Fruit fly (Drosophila melanogaster) whole organism, embryonic: ENCODE results near the gene mAcon1.

Experiments
- Blimp-1 ChIP-seq: fragments of 200-800 bp; sonication (Bioruptor generic); optimal IDR thresholded peaks from 3 replicates; lab custom pipeline; 2018; ENCODE audit warnings: missing biosample characterization, missing genetic modification characterization, mild to moderate bottlenecking, moderate library complexity, missing genetic modification reagents
- BtbVII ChIP-seq: fragments of 200-800 bp; sonication (Bioruptor generic); optimal IDR thresholded peaks from 3 replicates; lab custom pipeline; 2017; ENCODE audit warnings: missing biosample characterization, mild to moderate bottlenecking, missing genetic modification characterization
- CG12104 ChIP-seq: fragments of 200-800 bp; sonication (Bioruptor generic); optimal IDR thresholded peaks from 3 replicates; lab custom pipeline; 2016; ENCODE audit warnings: missing biosample characterization, missing genetic modification characterization
- CG12769 ChIP-seq: fragments of 200-800 bp; sonication (Bioruptor generic); optimal IDR thresholded peaks from 2 replicates; lab custom pipeline; 2019; ENCODE audit warnings: missing biosample characterization, mild to moderate bottlenecking, missing genetic modification characterization, moderate library complexity
- CG17328 ChIP-seq: fragments of 200-800 bp; sonication (Bioruptor generic); IDR thresholded peaks from 2 replicates; pipeline ENCODE4 v1.3.6; 2022; ENCODE audit warnings: missing biosample characterization, missing genetic modification characterization
- CG17568 ChIP-seq: fragments of 200-800 bp; sonication (Bioruptor generic); optimal IDR thresholded peaks from 2 replicates; lab custom pipeline; 2018; ENCODE audit warnings: missing biosample characterization, mild to moderate bottlenecking, missing genetic modification characterization, moderate library complexity
- CG17802 ChIP-seq: fragments of 200-800 bp; sonication (Bioruptor generic); optimal IDR thresholded peaks from 2 replicates; lab custom pipeline; 2018; ENCODE audit warnings: missing biosample characterization, mild to moderate bottlenecking, missing genetic modification characterization, moderate library complexity
- CG2199 ChIP-seq: fragments of 200-800 bp; sonication (Bioruptor generic); IDR thresholded peaks from 3 replicates; pipeline ENCODE4 v1.3.6; 2022; ENCODE audit warnings: missing biosample characterization, missing genetic modification characterization
- CG2678 ChIP-seq: fragments of 200-800 bp; sonication (Bioruptor generic); optimal IDR thresholded peaks from 3 replicates; lab custom pipeline; 2019; ENCODE audit warnings: missing biosample characterization, mild to moderate bottlenecking, missing genetic modification characterization, moderate library complexity
- CG32532 ChIP-seq: fragments of 200-800 bp; sonication (Bioruptor generic); IDR thresholded peaks from 2 replicates; pipeline ENCODE4 v1.3.6; 2022; ENCODE audit warnings: missing biosample characterization, missing genetic modification characterization
- CG33213 ChIP-seq: fragments of 200-800 bp; sonication (Bioruptor generic); optimal IDR thresholded peaks from 3 replicates; lab custom pipeline; 2016; ENCODE audit warnings: missing biosample characterization, missing genetic modification characterization
- CG33557 ChIP-seq: fragments of 200-800 bp; sonication (Bioruptor generic); optimal IDR thresholded peaks from 2 replicates; lab custom pipeline; 2019; ENCODE audit warnings: missing biosample characterization, mild to moderate bottlenecking, missing genetic modification characterization, moderate library complexity
- CG4282 ChIP-seq: fragments of 200-800 bp; sonication (Bioruptor generic); optimal IDR thresholded peaks from 2 replicates; lab custom pipeline; 2016; ENCODE audit warnings: missing biosample characterization, missing genetic modification characterization
- CG5180 ChIP-seq: fragments of 200-800 bp; sonication (Bioruptor generic); optimal IDR thresholded peaks from 3 replicates; lab custom pipeline; 2017; ENCODE audit warnings: missing biosample characterization, missing genetic modification characterization, mild to moderate bottlenecking, moderate library complexity, missing genetic modification reagents
- CG7372 ChIP-seq: fragments of 200-800 bp; sonication (Bioruptor generic); IDR thresholded peaks from 2 replicates; pipeline ENCODE4 v1.3.6; 2022; ENCODE audit warnings: missing biosample characterization, missing genetic modification characterization
- CG7987 ChIP-seq: fragments of 200-800 bp; sonication (Bioruptor generic); optimal IDR thresholded peaks from 2 replicates; lab custom pipeline; 2018; ENCODE audit warnings: missing biosample characterization, mild to moderate bottlenecking, missing genetic modification characterization, moderate library complexity
- CG8388 ChIP-seq: fragments of 200-800 bp; sonication (Bioruptor generic); optimal IDR thresholded peaks from 2 replicates; lab custom pipeline; 2019; ENCODE audit warnings: missing biosample characterization, mild to moderate bottlenecking, missing genetic modification characterization, moderate library complexity
- Dbx ChIP-seq: fragments of 200-800 bp; sonication (Bioruptor generic); IDR thresholded peaks from 3 replicates; pipeline ENCODE4 v1.3.6; 2022; ENCODE audit warnings: missing biosample characterization, missing genetic modification characterization
- Dref ChIP-seq: fragments of 200-800 bp; sonication (Bioruptor generic); IDR thresholded peaks from 2 replicates; pipeline ENCODE4 v1.3.6; 2022; ENCODE audit warnings: missing biosample characterization, missing genetic modification characterization
- E2f1 ChIP-seq: fragments of 200-800 bp; sonication (Bioruptor generic); IDR thresholded peaks from 2 replicates; pipeline ENCODE4 v1.3.6; 2022; ENCODE audit warnings: missing biosample characterization, missing genetic modification characterization
- E2f2 ChIP-seq: fragments of 200-800 bp; sonication (Bioruptor generic); IDR thresholded peaks from 2 replicates; pipeline ENCODE4 v1.3.6; 2022; ENCODE audit warnings: missing biosample characterization, missing genetic modification characterization
- HLH54F ChIP-seq: fragments of 200-800 bp; sonication (Bioruptor generic); optimal IDR thresholded peaks from 3 replicates; lab custom pipeline; 2016; ENCODE audit warnings: missing biosample characterization, missing genetic modification characterization
- Hr39 ChIP-seq: fragments of >200 bp; optimal IDR thresholded peaks from 2 replicates; lab custom pipeline; 2017
- Opbp ChIP-seq: fragments of 200-800 bp; sonication (Bioruptor generic); IDR thresholded peaks from 3 replicates; pipeline ENCODE4 v1.3.6; 2022; ENCODE audit warnings: missing biosample characterization, missing genetic modification characterization; ENCODE audit not compliant: partially characterized antibody
- Poxn ChIP-seq: fragments of 200-800 bp; sonication (Bioruptor generic); IDR thresholded peaks from 2 replicates; pipeline ENCODE4 v1.3.6; 2022; ENCODE audit warnings: missing biosample characterization, missing genetic modification characterization
- Ravus ChIP-seq: fragments of 200-800 bp; sonication (Bioruptor generic); IDR thresholded peaks from 2 replicates; pipeline ENCODE4 v1.3.6; 2022; ENCODE audit warnings: missing biosample characterization, missing genetic modification characterization
- Usf ChIP-seq: fragments of 200-800 bp; sonication (Bioruptor generic); optimal IDR thresholded peaks from 2 replicates; lab custom pipeline; 2017; ENCODE audit warnings: missing genotype, missing biosample characterization, missing genetic modification characterization
- ab ChIP-seq: fragments of 200-800 bp; sonication (Bioruptor generic); optimal IDR thresholded peaks from 2 replicates; lab custom pipeline; 2016; ENCODE audit warnings: missing biosample characterization, missing genetic modification characterization
- ara ChIP-seq: fragments of 200-800 bp; sonication (Bioruptor generic); IDR thresholded peaks from 2 replicates; pipeline ENCODE4 v1.3.6; 2022; ENCODE audit warnings: missing biosample characterization, missing genetic modification characterization
- cad ChIP-seq: fragments of >200 bp; optimal IDR thresholded peaks from 2 replicates; lab custom pipeline; 2017; ENCODE audit warnings: missing biosample characterization, missing genetic modification characterization
- chm ChIP-seq: fragments of 200-800 bp; sonication (Bioruptor generic); IDR thresholded peaks from 2 replicates; pipeline ENCODE4 v1.3.6; 2022; ENCODE audit warnings: missing biosample characterization, missing genetic modification characterization
- crp ChIP-seq, 2 experiments: fragments of 200-800 bp; sonication (Bioruptor generic); optimal IDR thresholded peaks; 2 replicates in 1 of 2; 3 replicates in 1 of 2; lab custom pipeline; 2017; ENCODE audit warnings: missing biosample characterization in 2 of 2, missing genetic modification characterization in 2 of 2, mild to moderate bottlenecking in 1 of 2, moderate library complexity in 1 of 2
- da ChIP-seq: fragments of 200-800 bp; sonication (Bioruptor generic); optimal IDR thresholded peaks from 2 replicates; lab custom pipeline; 2016; ENCODE audit warnings: missing biosample characterization, missing genetic modification characterization
- dan ChIP-seq: fragments of 200-800 bp; sonication (Bioruptor generic); IDR thresholded peaks from 2 replicates; pipeline ENCODE4 v1.3.6; 2022; ENCODE audit warnings: missing biosample characterization, missing genetic modification characterization
- disco-r ChIP-seq: fragments of 200-800 bp; sonication (Bioruptor generic); optimal IDR thresholded peaks from 2 replicates; lab custom pipeline; 2016; ENCODE audit warnings: missing biosample characterization, missing genetic modification characterization
- esg ChIP-seq: fragments of 200-800 bp; sonication (Bioruptor generic); conservative IDR thresholded peaks from 2 replicates; pipeline ENCODE4 v1.3.6; 2022; ENCODE audit warnings: missing biosample characterization, missing genetic modification characterization
- exex ChIP-seq: fragments of 200-800 bp; sonication (Bioruptor generic); optimal IDR thresholded peaks from 4 replicates; lab custom pipeline; 2018; ENCODE audit warnings: missing biosample characterization, mild to moderate bottlenecking, missing genetic modification characterization, moderate library complexity
- hb ChIP-seq: fragments of 200-800 bp; sonication (Bioruptor generic); IDR thresholded peaks from 3 replicates; pipeline ENCODE4 v1.3.6; 2022; ENCODE audit warnings: missing biosample characterization, missing genetic modification characterization; ENCODE audit not compliant: partially characterized antibody
- hbn ChIP-seq: fragments of 200-800 bp; sonication (Bioruptor generic); IDR thresholded peaks from 2 replicates; pipeline ENCODE4 v1.3.6; 2022; ENCODE audit warnings: missing biosample characterization, missing genetic modification characterization; ENCODE audit not compliant: partially characterized antibody
- kay ChIP-seq: fragments of 200-800 bp; sonication (Bioruptor generic); optimal IDR thresholded peaks from 2 replicates; lab custom pipeline; 2016; ENCODE audit warnings: missing biosample characterization, missing genetic modification characterization
- p53 ChIP-seq: fragments of 200-800 bp; sonication (Bioruptor generic); optimal IDR thresholded peaks from 2 replicates; lab custom pipeline; 2016; ENCODE audit warnings: missing biosample characterization, missing genetic modification characterization
- pita ChIP-seq: fragments of 200-800 bp; sonication (Bioruptor generic); optimal IDR thresholded peaks from 2 replicates; lab custom pipeline; 2017; ENCODE audit warnings: missing biosample characterization, mild to moderate bottlenecking, missing genetic modification characterization
- pnt ChIP-seq: fragments of 200-800 bp; sonication (Bioruptor generic); optimal IDR thresholded peaks from 3 replicates; lab custom pipeline; 2016; ENCODE audit warnings: missing biosample characterization, missing genetic modification characterization
- pum ChIP-seq: fragments of 200-800 bp; sonication (Bioruptor generic); optimal IDR thresholded peaks from 2 replicates; lab custom pipeline; 2016; ENCODE audit warnings: missing biosample characterization, missing genetic modification characterization
- repo ChIP-seq: fragments of 200-800 bp; sonication (Bioruptor generic); optimal IDR thresholded peaks from 2 replicates; lab custom pipeline; 2016; ENCODE audit warnings: missing biosample characterization, missing genetic modification characterization
- sug ChIP-seq: fragments of 200-800 bp; optimal IDR thresholded peaks from 2 replicates; lab custom pipeline; 2019; ENCODE audit warnings: missing biosample characterization, mild to moderate bottlenecking, missing genetic modification characterization, moderate library complexity
- tap ChIP-seq: fragments of 200-800 bp; optimal IDR thresholded peaks from 3 replicates; lab custom pipeline; 2019; ENCODE audit warnings: missing biosample characterization, mild to moderate bottlenecking, missing genetic modification characterization, moderate library complexity
- tup ChIP-seq: fragments of 200-800 bp; sonication (Bioruptor generic); optimal IDR thresholded peaks from 2 replicates; lab custom pipeline; 2016; ENCODE audit warnings: missing biosample characterization, mild to moderate bottlenecking, missing genetic modification characterization, moderate library complexity
- wdn ChIP-seq: fragments of 200-800 bp; sonication (Bioruptor generic); IDR thresholded peaks from 2 replicates; pipeline ENCODE4 v1.3.6; 2022; ENCODE audit warnings: missing biosample characterization, missing genetic modification characterization
- zfh1 ChIP-seq: fragments of 200-800 bp; sonication (Bioruptor generic); IDR thresholded peaks from 3 replicates; pipeline ENCODE4 v1.3.6; 2022; ENCODE audit warnings: missing biosample characterization, missing genetic modification characterization
- zfh2 ChIP-seq: fragments of 200-800 bp; sonication (Bioruptor generic); optimal IDR thresholded peaks from 2 replicates; lab custom pipeline; 2016; ENCODE audit warnings: missing biosample characterization, missing genetic modification characterization

mAcon1 gene

dm6 chr2L:21163311-21163842 is 5.0 kb upstream of the mAcon1 start, which contains the start of gene Noc2 (continued):
- peak; percentile 60 for TF ChIP-seq CG32532
- no peak for TF ChIP-seq CG33557 (GFP tag; lab: Kevin White, UChicago)
- TF ChIP-seq repo (GFP tag; lab: Kevin White, UChicago): no peak
- TF ChIP-seq chm: no peak
- no peak for TF ChIP-seq hbn (GFP tag; lab: Robert Waterston, UW)
- TF ChIP-seq CG17802 (tag; lab: Kevin White, UChicago): peak; percentile 27
- TF ChIP-seq CG7372: peak; percentile 33; the same call in 1 of the 2 replicates
- no peak for TF ChIP-seq kay (GFP tag; lab: Kevin White, UChicago)
- no peak for TF ChIP-seq tup (GFP tag; lab: Kevin White, UChicago)
- TF ChIP-seq Usf: peak; percentile 24
- TF ChIP-seq Dbx (GFP tag; lab: Robert Waterston, UW): 0 out of 3 replicates have a peak, but pooled peaks have one; percentile 44
- no peak for TF ChIP-seq ara (GFP tag; lab: Robert Waterston, UW)
- TF ChIP-seq hb (GFP tag; lab: Robert Waterston, UW): no peak
- TF ChIP-seq pita (GFP tag; lab: Kevin White, UChicago): no peak
- TF ChIP-seq CG17568 (GFP tag; lab: Kevin White, UChicago): no peak
- TF ChIP-seq esg (GFP tag; lab: Robert Waterston, UW): peak; percentile 43
- TF ChIP-seq tap (tag; lab: Kevin White, UChicago): no peak
- no peak for TF ChIP-seq CG7987 (GFP tag; lab: Kevin White, UChicago)
- no peak for TF ChIP-seq cad (GFP tag; lab: Kevin White, UChicago)
- TF ChIP-seq CG5180 (GFP tag; lab: Kevin White, UChicago): no peak
- TF ChIP-seq CG33213 (GFP tag; lab: Kevin White, UChicago): peak; percentile 45
- no peak for TF ChIP-seq CG4282 (GFP tag; lab: Kevin White, UChicago)
- 0 out of 2 replicates have a peak, but pooled peaks have one; percentile 24 for TF ChIP-seq CG17328
- peak; percentile 41; the same call in 1 of the 2 replicates for TF ChIP-seq E2f2 (GFP tag; lab: Robert Waterston, UW)
- peak; percentile 50 for TF ChIP-seq Dref (GFP tag; lab: Robert Waterston, UW)
- TF ChIP-seq E2f1 (GFP tag; lab: Robert Waterston, UW): peak; percentile 51
- peak; percentile 48 for TF ChIP-seq zfh2 (GFP tag; lab: Kevin White, UChicago)
- TF ChIP-seq CG12769 (tag; lab: Kevin White, UChicago): peak; percentile 6
- TF ChIP-seq CG2678 (tag; lab: Kevin White, UChicago): peak; percentile 67
- TF ChIP-seq Hr39: no peak
- TF ChIP-seq CG8388 (GFP tag; lab: Kevin White, UChicago): peak; percentile 21
- peak; percentile 65; the same call in 2 of the 3 replicates for TF ChIP-seq zfh1 (GFP tag; lab: Robert Waterston, UW)
- TF ChIP-seq wdn (GFP tag; lab: Robert Waterston, UW): no peak
- no peak for TF ChIP-seq dan
- TF ChIP-seq disco-r (GFP tag; lab: Kevin White, UChicago): no peak
- TF ChIP-seq HLH54F (GFP tag; lab: Kevin White, UChicago): peak; percentile 29
- TF ChIP-seq p53 (GFP tag; lab: Kevin White, UChicago): no peak
- TF ChIP-seq Poxn (GFP tag; lab: Robert Waterston, UW): no peak
- peak; percentile 32 for TF ChIP-seq Blimp-1
- no peak for TF ChIP-seq ab (GFP tag; lab: Kevin White, UChicago)
- no peak for TF ChIP-seq CG12104 (GFP tag; lab: Kevin White, UChicago)
- TF ChIP-seq pum (GFP tag; lab: Kevin White, UChicago): peak; percentile 51
- TF ChIP-seq BtbVII: no peak
- TF ChIP-seq Opbp (GFP tag; lab: Robert Waterston, UW): no peak
- peak; percentile 21 for TF ChIP-seq pnt (GFP tag; lab: Kevin White, UChicago)
- no peak for TF ChIP-seq exex (tag; lab: Kevin White, UChicago)
- TF ChIP-seq da (GFP tag; lab: Kevin White, UChicago): no peak
- TF ChIP-seq Ravus: no peak
- TF ChIP-seq sug (tag; lab: Kevin White, UChicago): peak; percentile 40
- no peak for TF ChIP-seq crp (GFP tag; optimal IDR thresholded peaks at IDR 0.05; lab: Kevin White, UChicago)
- TF ChIP-seq CG2199 (GFP tag; lab: Robert Waterston, UW): no peak
